Worm (Caenorhabditis elegans) whole organism, mixed stage, embryonic: ENCODE results near the gene T27A1.2.
A peak's percentile ranks its signal among the peaks of the same experiment; 100 is the strongest.

ENCODE experiments used
- M03D4.4 ChIP-seq: sonication (generic microtip); optimal IDR thresholded peaks from 2 replicates; lab custom pipeline; 2017; ENCODE audit warnings: mild to moderate bottlenecking, missing genetic modification characterization, missing compliant biosample characterization
- bed-3 ChIP-seq: fragments of 200-800 bp; sonication (Bioruptor generic); optimal IDR thresholded peaks from 3 replicates; lab custom pipeline; 2018; ENCODE audit warnings: mild to moderate bottlenecking, missing genetic modification characterization, moderate library complexity, missing compliant biosample characterization
- blmp-1 ChIP-seq: fragments of 150-350 bp; optimal IDR thresholded peaks from 2 replicates; lab custom pipeline; 2014; ENCODE audit warnings: missing biosample characterization, missing genetic modification characterization
- ceh-39 ChIP-seq: fragments of 150-350 bp; optimal IDR thresholded peaks from 2 replicates; lab custom pipeline; 2014; ENCODE audit warnings: missing biosample characterization, missing genetic modification characterization
- ceh-43 ChIP-seq: fragments of 200-800 bp; sonication (Bioruptor generic); optimal IDR thresholded peaks from 2 replicates; lab custom pipeline; 2018; ENCODE audit warnings: mild to moderate bottlenecking, missing genetic modification characterization, moderate library complexity, missing compliant biosample characterization
- ceh-83 ChIP-seq: fragments of 200-800 bp; sonication (Bioruptor generic); optimal IDR thresholded peaks from 2 replicates; lab custom pipeline; 2018; ENCODE audit warnings: mild to moderate bottlenecking, missing genetic modification characterization, missing compliant biosample characterization
- ces-1 ChIP-seq: fragments of 150-350 bp; optimal IDR thresholded peaks from 2 replicates; lab custom pipeline; 2014; ENCODE audit warnings: missing biosample characterization, missing genetic modification reagents, missing genetic modification characterization
- cnd-1 ChIP-seq: fragments of 200-800 bp; sonication (Bioruptor generic); optimal IDR thresholded peaks from 2 replicates; lab custom pipeline; 2018; ENCODE audit warnings: mild to moderate bottlenecking, missing genetic modification characterization, missing compliant biosample characterization
- drap-1 ChIP-seq: fragments of 200-800 bp; sonication (Bioruptor generic); optimal IDR thresholded peaks from 3 replicates; lab custom pipeline; 2018; ENCODE audit warnings: mild to moderate bottlenecking, missing genetic modification characterization, missing compliant biosample characterization
- elt-3 ChIP-seq: fragments of 150-350 bp; optimal IDR thresholded peaks from 2 replicates; lab custom pipeline; 2014; ENCODE audit warnings: missing biosample characterization, missing genetic modification characterization
- flh-1 ChIP-seq: fragments of 200-800 bp; sonication (Bioruptor generic); optimal IDR thresholded peaks from 2 replicates; lab custom pipeline; 2018; ENCODE audit warnings: mild to moderate bottlenecking, missing genetic modification characterization, moderate library complexity, missing compliant biosample characterization
- ham-2 ChIP-seq: fragments of 200-800 bp; sonication (Bioruptor generic); optimal IDR thresholded peaks from 2 replicates; lab custom pipeline; 2018; ENCODE audit warnings: mild to moderate bottlenecking, missing genetic modification characterization, missing compliant biosample characterization
- hlh-1 ChIP-seq: fragments of 150-350 bp; optimal IDR thresholded peaks from 2 replicates; lab custom pipeline; 2014; ENCODE audit warnings: missing biosample characterization, missing genetic modification reagents, missing genetic modification characterization
- lin-32 ChIP-seq: fragments of 200-800 bp; sonication (Bioruptor generic); optimal IDR thresholded peaks from 2 replicates; lab custom pipeline; 2018; ENCODE audit warnings: mild to moderate bottlenecking, missing genetic modification characterization, missing compliant biosample characterization
- lsy-2 ChIP-seq: fragments of 150-350 bp; optimal IDR thresholded peaks from 2 replicates; lab custom pipeline; 2014; ENCODE audit warnings: missing biosample characterization, missing genetic modification characterization
- mab-5 ChIP-seq: fragments of 150-350 bp; optimal IDR thresholded peaks from 2 replicates; lab custom pipeline; 2014; ENCODE audit warnings: missing biosample characterization, missing genetic modification characterization
- mep-1 ChIP-seq: fragments of 150-350 bp; optimal IDR thresholded peaks from 2 replicates; lab custom pipeline; 2017; ENCODE audit warnings: missing biosample characterization, missing genetic modification reagents, missing genetic modification characterization, inconsistent platforms
- mls-2 ChIP-seq: sonication (generic microtip); optimal IDR thresholded peaks from 2 replicates; lab custom pipeline; 2016; ENCODE audit warnings: mild to moderate bottlenecking, missing genetic modification characterization, moderate library complexity, missing compliant biosample characterization
- nhr-12 ChIP-seq: fragments of 150-350 bp; optimal IDR thresholded peaks from 2 replicates; lab custom pipeline; 2014; ENCODE audit warnings: missing biosample characterization, missing genetic modification characterization
- nhr-2 ChIP-seq: fragments of 150-350 bp; optimal IDR thresholded peaks from 2 replicates; lab custom pipeline; 2014; ENCODE audit warnings: missing biosample characterization, missing genetic modification characterization
- nhr-237 ChIP-seq: fragments of 150-350 bp; optimal IDR thresholded peaks from 2 replicates; lab custom pipeline; 2014; ENCODE audit warnings: missing biosample characterization, missing genetic modification characterization
- nhr-28 ChIP-seq: fragments of 150-350 bp; optimal IDR thresholded peaks from 2 replicates; lab custom pipeline; 2014; ENCODE audit warnings: missing biosample characterization, missing genetic modification characterization
- nhr-76 ChIP-seq: sonication (generic microtip); optimal IDR thresholded peaks from 2 replicates; lab custom pipeline; 2017; ENCODE audit warnings: missing biosample characterization, missing genetic modification characterization
- pha-4 ChIP-seq: fragments of 150-350 bp; optimal IDR thresholded peaks from 2 replicates; lab custom pipeline; 2018; ENCODE audit warnings: missing biosample characterization, missing genetic modification reagents, missing genetic modification characterization
- sem-2 ChIP-seq: fragments of 200-800 bp; sonication (Bioruptor generic); optimal IDR thresholded peaks from 2 replicates; lab custom pipeline; 2018; ENCODE audit warnings: mild to moderate bottlenecking, missing genetic modification characterization, missing compliant biosample characterization
- snpc-4 ChIP-seq: fragments of 150-350 bp; optimal IDR thresholded peaks from 2 replicates; lab custom pipeline; 2014; ENCODE audit warnings: missing biosample characterization, missing genetic modification characterization
- sptf-1 ChIP-seq: sonication (generic microtip); optimal IDR thresholded peaks from 2 replicates; lab custom pipeline; 2017; ENCODE audit warnings: mild to moderate bottlenecking, missing genetic modification characterization, moderate library complexity, missing compliant biosample characterization
- tbx-8 ChIP-seq: fragments of 200-800 bp; sonication (Bioruptor generic); optimal IDR thresholded peaks from 2 replicates; lab custom pipeline; 2018; ENCODE audit warnings: mild to moderate bottlenecking, missing genetic modification characterization, moderate library complexity, missing compliant biosample characterization
- unc-120 ChIP-seq: sonication (generic microtip); optimal IDR thresholded peaks from 2 replicates; lab custom pipeline; 2017; ENCODE audit warnings: missing genetic modification characterization, missing compliant biosample characterization; ENCODE audit not compliant: poor library complexity, severe bottlenecking
- unc-39 ChIP-seq: fragments of 150-350 bp; optimal IDR thresholded peaks from 2 replicates; lab custom pipeline; 2014; ENCODE audit warnings: missing biosample characterization, missing genetic modification characterization
- unc-62 ChIP-seq: fragments of 150-350 bp; optimal IDR thresholded peaks from 2 replicates; lab custom pipeline; 2014; ENCODE audit warnings: missing biosample characterization, missing genetic modification reagents, missing genetic modification characterization
- zip-8 ChIP-seq: fragments of 150-350 bp; optimal IDR thresholded peaks from 2 replicates; lab custom pipeline; 2014; ENCODE audit warnings: missing biosample characterization, missing genetic modification characterization
- ztf-11 ChIP-seq: fragments of 150-350 bp; optimal IDR thresholded peaks from 2 replicates; lab custom pipeline; 2014; ENCODE audit warnings: missing biosample characterization, missing genetic modification characterization

T27A1.2 gene

DNA sequence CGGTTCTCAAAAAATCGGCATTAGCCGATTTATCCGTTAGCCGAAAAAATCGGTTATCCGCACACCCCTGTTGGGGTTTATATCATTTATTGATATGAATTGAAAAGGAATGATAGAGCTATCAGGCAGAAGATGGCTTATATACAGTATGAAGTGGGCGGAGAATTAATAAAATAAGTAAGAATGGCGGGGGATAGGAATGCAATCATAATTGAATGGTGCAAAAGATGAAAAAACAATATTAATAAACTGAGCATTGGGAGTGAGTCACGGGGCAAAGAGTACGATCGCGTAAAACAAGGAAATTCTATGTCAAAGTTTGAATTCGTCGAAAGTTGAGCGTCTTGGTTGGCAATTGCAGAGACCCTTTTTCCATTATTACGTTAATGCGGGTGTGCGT, at the start of gene T27A1.2:
Gene T27A1.2 (minus strand): TSS at position 101 of the 400 bp plus-strand sequence.
- TF ChIP-seq nhr-28 (tag; lab: Kevin White, UChicago): no peak
- TF ChIP-seq ham-2 (GFP tag; lab: Kevin White, UChicago): no peak
- no peak for TF ChIP-seq snpc-4 (tag; lab: Kevin White, UChicago)
- TF ChIP-seq mep-1 (tag; lab: Kevin White, UChicago): no peak
- TF ChIP-seq mls-2 (tag; lab: Kevin White, UChicago): no peak
- no peak for TF ChIP-seq nhr-76 (tag; lab: Kevin White, UChicago)

DNA sequence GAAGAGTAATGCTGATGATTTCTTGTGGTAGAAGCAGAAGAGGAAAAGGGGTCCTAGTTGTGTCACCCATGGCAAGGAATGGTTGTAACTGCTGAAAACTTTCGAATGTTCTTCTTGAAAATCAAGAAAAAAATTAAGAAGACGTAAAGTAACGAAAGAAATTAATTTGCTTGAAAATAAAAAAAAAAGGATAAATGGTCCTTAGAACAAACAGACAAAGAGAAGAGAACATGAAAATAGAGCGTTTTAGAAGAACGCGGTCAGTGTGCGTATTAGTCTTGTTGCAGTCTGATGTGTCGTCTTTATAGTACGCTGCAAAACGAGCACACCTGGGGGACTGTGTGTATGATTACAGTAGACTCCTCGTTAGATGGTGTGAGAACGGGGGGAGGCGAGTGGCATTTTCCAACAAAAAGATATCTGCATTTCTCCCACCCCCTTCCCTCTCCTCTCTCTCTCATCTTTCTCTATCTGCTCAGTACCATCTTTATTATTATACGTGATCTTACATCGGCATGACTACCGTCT, 47.7 kb upstream of the T27A1.2 start, which contains the start of the genes W08F4.12 and W08F4.13:
Gene W08F4.12 (minus strand): TSS at position 101 of the 528 bp plus-strand sequence.
Gene W08F4.13 (plus strand): TSS at position 478 of the 528 bp plus-strand sequence.
- TF ChIP-seq nhr-12 (tag; lab: Kevin White, UChicago): no peak
- no peak for TF ChIP-seq hlh-1 (tag; lab: Kevin White, UChicago)
- TF ChIP-seq sem-2 (GFP tag; lab: Kevin White, UChicago): no peak
- no peak for TF ChIP-seq mep-1 (tag; lab: Kevin White, UChicago)
- TF ChIP-seq ham-2 (GFP tag; lab: Kevin White, UChicago): no peak
- no peak for TF ChIP-seq M03D4.4
- TF ChIP-seq elt-3 (tag; lab: Kevin White, UChicago): no peak
- TF ChIP-seq ceh-39 (tag; lab: Kevin White, UChicago): no peak
- TF ChIP-seq unc-39 (tag; lab: Kevin White, UChicago): no peak
- no peak for TF ChIP-seq zip-8 (tag; lab: Kevin White, UChicago)
- TF ChIP-seq nhr-237 (tag; lab: Kevin White, UChicago): no peak
- no peak for TF ChIP-seq flh-1 (GFP tag; lab: Kevin White, UChicago)
- TF ChIP-seq ceh-43 (GFP tag; lab: Kevin White, UChicago): no peak
- TF ChIP-seq mls-2 (tag; lab: Kevin White, UChicago): no peak
- TF ChIP-seq lsy-2 (tag; lab: Kevin White, UChicago): no peak

DNA sequence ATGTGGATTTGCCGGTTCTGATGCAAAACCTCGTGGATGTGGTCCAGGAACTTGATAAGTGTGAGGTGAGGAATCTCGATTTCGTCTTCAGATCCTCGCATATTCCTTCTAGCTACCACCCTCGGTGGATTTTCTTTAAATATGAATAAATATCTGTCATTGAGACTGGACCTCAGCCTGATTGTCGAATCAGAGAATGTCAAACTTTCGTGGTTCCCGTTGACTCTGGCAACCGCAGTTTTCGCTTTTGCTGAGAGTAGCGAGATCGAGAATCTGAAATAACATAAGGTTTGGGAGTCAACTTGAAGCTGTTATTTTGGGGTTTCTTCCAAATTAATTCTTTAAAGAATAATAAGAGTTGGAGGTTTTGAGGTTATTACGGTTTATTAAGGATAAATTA, 46.0 kb upstream of the T27A1.2 start, which contains the start of gene fbxb-14:
Gene fbxb-14 (minus strand): TSS at position 101 of the 400 bp plus-strand sequence.
- no peak for TF ChIP-seq nhr-2 (tag; lab: Kevin White, UChicago)
- TF ChIP-seq cnd-1 (tag; lab: Kevin White, UChicago): no peak
- TF ChIP-seq ztf-11: no peak
- TF ChIP-seq nhr-237 (tag; lab: Kevin White, UChicago): no peak
- TF ChIP-seq blmp-1: no peak
- no peak for TF ChIP-seq tbx-8 (GFP tag; lab: Kevin White, UChicago)
- no peak for TF ChIP-seq sptf-1 (tag; lab: Kevin White, UChicago)
- TF ChIP-seq unc-39 (tag; lab: Kevin White, UChicago): no peak
- no peak for TF ChIP-seq zip-8 (tag; lab: Kevin White, UChicago)
- TF ChIP-seq ham-2 (GFP tag; lab: Kevin White, UChicago): no peak
- TF ChIP-seq flh-1 (GFP tag; lab: Kevin White, UChicago): no peak
- no peak for TF ChIP-seq drap-1
- no peak for TF ChIP-seq mep-1 (tag; lab: Kevin White, UChicago)
- TF ChIP-seq lsy-2 (tag; lab: Kevin White, UChicago): no peak
- TF ChIP-seq ceh-83 (GFP tag; lab: Kevin White, UChicago): no peak

DNA sequence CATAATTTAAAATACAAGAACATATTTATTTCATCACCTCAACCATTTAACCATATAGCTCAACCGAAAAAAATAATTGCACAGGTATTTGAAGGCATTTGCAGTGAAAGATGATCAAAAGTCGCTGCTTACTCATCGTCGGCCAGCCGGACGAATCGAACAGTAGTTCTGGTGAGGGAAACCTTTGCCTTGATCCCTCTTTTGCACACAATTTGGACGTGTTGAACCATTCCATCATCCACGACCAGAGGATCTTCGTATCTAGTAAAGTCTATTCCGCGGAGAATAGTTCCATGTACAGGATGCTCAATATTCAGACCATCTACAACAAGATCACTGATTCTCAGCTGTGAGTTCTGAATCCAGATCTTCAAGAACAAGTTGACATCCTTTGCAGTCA, 45.3 kb upstream of the T27A1.2 start:
- TF ChIP-seq ceh-83 (GFP tag; lab: Kevin White, UChicago) (no peak), M03D4.4 (no peak), ham-2 (GFP tag; lab: Kevin White, UChicago) (no peak), mls-2 (tag; lab: Kevin White, UChicago) (no peak), nhr-28 (tag; lab: Kevin White, UChicago) (no peak)

DNA sequence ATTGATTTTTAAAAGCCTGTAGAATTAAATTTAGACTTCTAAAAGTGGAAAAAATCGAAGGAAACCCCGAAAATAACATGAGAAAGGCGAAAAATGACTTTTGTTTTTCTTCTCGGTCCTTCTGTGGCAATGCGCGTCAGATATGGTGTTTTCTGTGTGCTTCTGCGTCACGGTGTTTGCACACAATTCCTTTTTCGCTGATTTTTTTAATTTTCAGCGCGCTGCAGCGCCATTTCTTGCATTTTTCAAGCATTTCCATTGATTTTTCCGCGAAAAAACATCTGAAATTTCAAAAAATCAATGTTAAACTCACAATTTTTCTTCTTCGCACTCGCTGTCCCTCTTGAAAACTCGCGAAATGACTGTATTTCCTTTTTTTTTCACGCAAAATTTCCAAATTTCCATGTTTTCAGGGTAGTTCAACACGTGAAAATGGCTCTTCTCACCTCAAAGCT, 43.5 kb upstream of the T27A1.2 start, which contains the start of the genes cdc-37 and W08F4.3:
Gene cdc-37 (minus strand): TSS at position 405 of the 455 bp plus-strand sequence.
Gene W08F4.3 (plus strand): TSS at position 414 of the 455 bp plus-strand sequence.
- TF ChIP-seq pha-4: no peak
- no peak for TF ChIP-seq nhr-28 (tag; lab: Kevin White, UChicago)
- no peak for TF ChIP-seq bed-3 (GFP tag; lab: Kevin White, UChicago)
- TF ChIP-seq ceh-83 (GFP tag; lab: Kevin White, UChicago): no peak
- TF ChIP-seq unc-39 (tag; lab: Kevin White, UChicago): no peak
- peak; percentile 98 for TF ChIP-seq unc-120 (tag; lab: Kevin White, UChicago)
- TF ChIP-seq unc-62 (GFP tag; lab: Kevin White, UChicago): no peak
- no peak for TF ChIP-seq mab-5 (tag; lab: Kevin White, UChicago)
- peak; percentile 31 for TF ChIP-seq ces-1 (GFP tag; lab: Kevin White, UChicago)
- TF ChIP-seq ceh-43 (GFP tag; lab: Kevin White, UChicago): no peak
- TF ChIP-seq mls-2 (tag; lab: Kevin White, UChicago): no peak
- TF ChIP-seq lin-32 (GFP tag; lab: Kevin White, UChicago): no peak
- TF ChIP-seq nhr-237 (tag; lab: Kevin White, UChicago): no peak
